Worm (Caenorhabditis elegans) whole organism, L1 larva: ENCODE measurements around the gene fbxl-4.

Experiments
- C16A3.4 ChIP-seq: fragments of 150-350 bp; optimal IDR thresholded peaks from 2 replicates; lab custom pipeline; 2014; ENCODE audit warnings: missing biosample characterization, missing genetic modification characterization
- aha-1 ChIP-seq: fragments of 150-350 bp; optimal IDR thresholded peaks from 2 replicates; lab custom pipeline; 2014; ENCODE audit warnings: missing biosample characterization, missing genetic modification characterization
- alr-1 ChIP-seq: fragments of 200-800 bp; sonication (Bioruptor generic); optimal IDR thresholded peaks from 2 replicates; lab custom pipeline; 2018; ENCODE audit warnings: borderline replicate concordance, mild to moderate bottlenecking, missing genetic modification characterization, missing compliant biosample characterization
- ama-1 ChIP-seq: fragments of 150-350 bp; optimal IDR thresholded peaks from 2 replicates; lab custom pipeline; 2014
- blmp-1 ChIP-seq: fragments of 150-350 bp; optimal IDR thresholded peaks from 2 replicates; lab custom pipeline; 2014; ENCODE audit warnings: missing biosample characterization, missing genetic modification characterization
- ceh-63 ChIP-seq: fragments of 200-800 bp; sonication (Bioruptor generic); optimal IDR thresholded peaks from 2 replicates; lab custom pipeline; 2018; ENCODE audit warnings: mild to moderate bottlenecking, missing genetic modification characterization, missing compliant biosample characterization
- ceh-8 ChIP-seq: fragments of 200-800 bp; sonication (Bioruptor generic); optimal IDR thresholded peaks from 2 replicates; lab custom pipeline; 2018; ENCODE audit warnings: mild to moderate bottlenecking, missing genetic modification characterization, moderate library complexity, missing compliant biosample characterization
- efl-1 ChIP-seq, 4 experiments: fragments of 150-350 bp; optimal IDR thresholded peaks in 3 of 4; peaks in 1 of 4; 1 replicate in 1 of 4; 2 replicates in 3 of 4; lab custom pipeline; 2014; ENCODE audit warnings: missing biosample characterization in 2 of 4, missing genetic modification characterization in 2 of 4, missing genetic modification reagents in 2 of 4
- egl-13 ChIP-seq: sonication (generic microtip); optimal IDR thresholded peaks from 2 replicates; lab custom pipeline; 2016; ENCODE audit warnings: missing genotype, missing genetic modification reagents, missing genetic modification characterization, missing compliant biosample characterization
- fkh-10 ChIP-seq: sonication (generic microtip); optimal IDR thresholded peaks from 2 replicates; lab custom pipeline; 2017; ENCODE audit warnings: missing biosample characterization, missing genetic modification reagents, missing genetic modification characterization
- fkh-4 ChIP-seq: sonication (generic microtip); optimal IDR thresholded peaks from 2 replicates; lab custom pipeline; 2016; ENCODE audit warnings: missing compliant biosample characterization, missing genetic modification characterization, borderline replicate concordance
- fkh-8 ChIP-seq: sonication (generic microtip); optimal IDR thresholded peaks from 2 replicates; lab custom pipeline; 2016; ENCODE audit warnings: mild to moderate bottlenecking, missing genetic modification characterization, missing compliant biosample characterization
- fos-1 ChIP-seq: fragments of 150-350 bp; optimal IDR thresholded peaks from 2 replicates; lab custom pipeline; 2014; ENCODE audit warnings: missing biosample characterization, missing genetic modification characterization
- hlh-17 ChIP-seq: fragments of 200-800 bp; sonication (Bioruptor generic); optimal IDR thresholded peaks from 2 replicates; lab custom pipeline; 2018; ENCODE audit warnings: missing genetic modification characterization, mild to moderate bottlenecking, missing compliant biosample characterization, moderate library complexity, borderline replicate concordance
- hlh-4 ChIP-seq: sonication (generic microtip); optimal IDR thresholded peaks from 2 replicates; lab custom pipeline; 2016; ENCODE audit warnings: mild to moderate bottlenecking, missing genetic modification characterization, missing compliant biosample characterization
- hpl-2 ChIP-seq: fragments of 150-350 bp; optimal IDR thresholded peaks from 2 replicates; lab custom pipeline; 2014; ENCODE audit warnings: missing biosample characterization, missing genetic modification reagents, missing genetic modification characterization
- lin-13 ChIP-seq: fragments of 150-350 bp; optimal IDR thresholded peaks from 2 replicates; lab custom pipeline; 2014; ENCODE audit warnings: missing biosample characterization, missing genetic modification reagents, missing genetic modification characterization
- lin-14 ChIP-seq: fragments of 200-800 bp; sonication (Bioruptor generic); optimal IDR thresholded peaks from 2 replicates; lab custom pipeline; 2018; ENCODE audit warnings: mild to moderate bottlenecking, missing genetic modification characterization, moderate library complexity, missing compliant biosample characterization
- lin-39 ChIP-seq: fragments of 150-350 bp; optimal IDR thresholded peaks from 2 replicates; lab custom pipeline; 2014; ENCODE audit warnings: missing biosample characterization, missing genetic modification reagents, missing genetic modification characterization
- lir-3 ChIP-seq: sonication (generic microtip); optimal IDR thresholded peaks from 2 replicates; lab custom pipeline; 2016; ENCODE audit warnings: mild to moderate bottlenecking, missing genetic modification characterization, moderate library complexity, missing compliant biosample characterization; ENCODE audit not compliant: poor library complexity
- mab-9 ChIP-seq: fragments of 200-800 bp; sonication (Bioruptor generic); IDR thresholded peaks from 2 replicates; pipeline ENCODE4 v1.3.6; 2022; ENCODE audit warnings: missing genetic modification reagents, missing genetic modification characterization, missing compliant biosample characterization
- mep-1 ChIP-seq: fragments of 150-350 bp; optimal IDR thresholded peaks from 2 replicates; lab custom pipeline; 2014; ENCODE audit warnings: missing biosample characterization, missing genetic modification characterization
- nhr-11 ChIP-seq: fragments of 150-350 bp; optimal IDR thresholded peaks from 2 replicates; lab custom pipeline; 2014; ENCODE audit warnings: missing biosample characterization, missing genetic modification characterization
- nhr-19 ChIP-seq: fragments of 200-800 bp; sonication (Bioruptor generic); conservative IDR thresholded peaks from 2 replicates; pipeline ENCODE4 v1.3.6; 2022; ENCODE audit warnings: missing genetic modification characterization, missing compliant biosample characterization
- nhr-20 ChIP-seq: sonication (generic microtip); optimal IDR thresholded peaks from 2 replicates; lab custom pipeline; 2016; ENCODE audit warnings: mild to moderate bottlenecking, missing genetic modification characterization, missing compliant biosample characterization
- nhr-71 ChIP-seq: sonication (generic microtip); optimal IDR thresholded peaks from 2 replicates; lab custom pipeline; 2016; ENCODE audit warnings: mild to moderate bottlenecking, missing genetic modification characterization, moderate library complexity, missing compliant biosample characterization
- nhr-76 ChIP-seq: sonication (generic microtip); optimal IDR thresholded peaks from 2 replicates; lab custom pipeline; 2017; ENCODE audit warnings: missing biosample characterization, missing genetic modification characterization
- pag-3 ChIP-seq: sonication (generic microtip); optimal IDR thresholded peaks from 2 replicates; lab custom pipeline; 2017; ENCODE audit warnings: missing genetic modification characterization, mild to moderate bottlenecking, missing compliant biosample characterization, antibody characterized with exemption, borderline replicate concordance; ENCODE audit not compliant: insufficient read depth
- pax-3 ChIP-seq: fragments of 200-800 bp; sonication (Bioruptor generic); optimal IDR thresholded peaks from 2 replicates; lab custom pipeline; 2018; ENCODE audit warnings: mild to moderate bottlenecking, missing genetic modification characterization, moderate library complexity, missing compliant biosample characterization
- rnt-1 ChIP-seq: sonication (generic microtip); optimal IDR thresholded peaks from 2 replicates; lab custom pipeline; 2016; ENCODE audit warnings: mild to moderate bottlenecking, missing genetic modification characterization, moderate library complexity, missing compliant biosample characterization
- skn-1 ChIP-seq: fragments of 150-350 bp; optimal IDR thresholded peaks from 2 replicates; lab custom pipeline; 2014; ENCODE audit warnings: missing biosample characterization, missing genetic modification characterization
- snu-23 ChIP-seq: sonication (generic microtip); optimal IDR thresholded peaks from 2 replicates; lab custom pipeline; 2016; ENCODE audit warnings: missing genetic modification characterization, missing compliant biosample characterization
- sox-4 ChIP-seq: sonication (generic microtip); optimal IDR thresholded peaks from 2 replicates; lab custom pipeline; 2016; ENCODE audit warnings: missing genetic modification characterization, missing compliant biosample characterization
- sup-37 ChIP-seq: fragments of 200-800 bp; sonication (Bioruptor generic); optimal IDR thresholded peaks from 2 replicates; lab custom pipeline; 2018; ENCODE audit warnings: mild to moderate bottlenecking, missing genetic modification characterization, missing compliant biosample characterization
- unc-130 ChIP-seq: fragments of 150-350 bp; optimal IDR thresholded peaks from 2 replicates; lab custom pipeline; 2017; ENCODE audit warnings: missing biosample characterization, missing genetic modification characterization, inconsistent platforms
- unc-30 ChIP-seq: sonication (generic microtip); optimal IDR thresholded peaks from 2 replicates; lab custom pipeline; 2017; ENCODE audit warnings: missing biosample characterization, missing genetic modification characterization
- unc-86 ChIP-seq: sonication (generic microtip); optimal IDR thresholded peaks from 2 replicates; lab custom pipeline; 2016; ENCODE audit warnings: missing genetic modification characterization, missing compliant biosample characterization
- vab-15 ChIP-seq: sonication (generic microtip); optimal IDR thresholded peaks from 2 replicates; lab custom pipeline; 2017; ENCODE audit warnings: missing genotype, mild to moderate bottlenecking, missing genetic modification characterization, missing compliant biosample characterization
- xbp-1 ChIP-seq: sonication (generic microtip); optimal IDR thresholded peaks from 2 replicates; lab custom pipeline; 2016; ENCODE audit warnings: missing genetic modification characterization, missing compliant biosample characterization
- zag-1 ChIP-seq: fragments of 150-350 bp; optimal IDR thresholded peaks from 2 replicates; lab custom pipeline; 2014; ENCODE audit warnings: missing biosample characterization, missing genetic modification characterization
- zip-4 ChIP-seq: fragments of 200-800 bp; sonication (Bioruptor generic); optimal IDR thresholded peaks from 2 replicates; lab custom pipeline; 2018; ENCODE audit warnings: mild to moderate bottlenecking, missing genetic modification characterization, moderate library complexity, missing compliant biosample characterization
- ztf-4 ChIP-seq: fragments of 150-350 bp; optimal IDR thresholded peaks from 2 replicates; lab custom pipeline; 2014; ENCODE audit warnings: missing biosample characterization, missing genetic modification characterization

Gene fbxl-4

DNA sequence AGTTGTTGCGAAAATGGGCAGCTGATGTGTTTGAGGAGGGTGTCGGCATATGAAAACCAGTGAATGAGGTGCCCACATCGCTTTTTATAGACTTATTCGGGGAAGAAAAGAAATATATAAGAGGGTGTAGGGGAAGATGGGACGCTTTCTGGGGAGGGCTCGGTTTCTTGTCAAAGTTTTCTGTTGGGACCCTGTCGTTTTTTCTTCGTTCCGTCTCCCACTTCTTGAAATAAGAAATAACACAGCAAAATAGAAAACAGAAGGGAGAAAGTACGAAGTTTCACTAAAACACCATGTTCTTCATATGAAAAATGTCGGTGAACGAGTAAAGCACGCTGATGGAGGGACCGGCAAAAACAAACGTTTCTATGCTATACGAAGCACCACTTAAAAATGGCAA lies 19.0 kb upstream of the fbxl-4 start, which contains the start of gene dop-3:
dop-3 (minus strand) TSS at position 101 of the 400 bp plus-strand sequence.
- TF ChIP-seq lin-39 (no peak), efl-1 (optimal IDR thresholded peaks at IDR 0.05; lab: Kevin White, UChicago) (no peak), efl-1 (GFP tag; optimal IDR thresholded peaks at IDR 0.05 in 1 of 2; lab: Kevin White, UChicago) (no peak), hlh-4 (tag; lab: Kevin White, UChicago) (no peak), hpl-2 (GFP tag; lab: Kevin White, UChicago) (no peak), ceh-63 (GFP tag; lab: Kevin White, UChicago) (no peak), mab-9 (no peak), nhr-19 (GFP tag; lab: Robert Waterston, UW) (no peak), unc-30 (no peak), lir-3 (no peak), nhr-20 (tag; lab: Kevin White, UChicago) (no peak), xbp-1 (tag; lab: Kevin White, UChicago) (no peak), unc-130 (tag; lab: Kevin White, UChicago) (no peak), fos-1 (tag; lab: Kevin White, UChicago) (no peak), snu-23 (GFP tag; lab: Kevin White, UChicago) (no peak), alr-1 (tag; lab: Kevin White, UChicago) (no peak)
- TF ChIP-seq, all 84 proteins: peak for 0

DNA sequence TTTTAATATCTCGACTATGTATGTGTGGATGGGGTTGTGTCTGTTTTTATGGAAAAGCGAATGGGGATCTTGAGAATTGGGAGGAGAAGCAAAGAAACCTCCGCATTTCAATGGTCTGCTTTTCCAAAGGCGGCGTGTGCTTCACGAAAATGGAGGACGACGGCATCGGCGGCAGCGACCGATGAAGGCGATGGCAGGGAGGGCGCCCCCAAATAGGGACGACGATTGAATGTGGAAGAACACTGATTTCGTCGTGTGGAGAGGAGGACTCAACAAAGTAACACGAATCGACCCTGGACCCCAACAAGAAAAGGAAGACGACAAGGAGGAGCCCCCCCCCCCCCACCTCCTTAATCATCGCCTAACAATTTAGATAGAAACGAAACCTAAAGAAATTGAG lies 15.6 kb upstream of the fbxl-4 start:
- TF ChIP-seq unc-86 (tag; lab: Kevin White, UChicago): no peak
- TF ChIP-seq nhr-11: no peak
- no peak for TF ChIP-seq fkh-8 (tag; lab: Kevin White, UChicago)
- no peak for TF ChIP-seq ceh-8 (GFP tag; lab: Kevin White, UChicago)
- TF ChIP-seq egl-13 (tag; lab: Kevin White, UChicago): no peak
- no peak for TF ChIP-seq lin-39
- no peak for TF ChIP-seq snu-23 (GFP tag; lab: Kevin White, UChicago)
- TF ChIP-seq C16A3.4 (tag; lab: Kevin White, UChicago): no peak
- no peak for TF ChIP-seq vab-15 (tag; lab: Kevin White, UChicago)
- TF ChIP-seq aha-1: no peak

DNA sequence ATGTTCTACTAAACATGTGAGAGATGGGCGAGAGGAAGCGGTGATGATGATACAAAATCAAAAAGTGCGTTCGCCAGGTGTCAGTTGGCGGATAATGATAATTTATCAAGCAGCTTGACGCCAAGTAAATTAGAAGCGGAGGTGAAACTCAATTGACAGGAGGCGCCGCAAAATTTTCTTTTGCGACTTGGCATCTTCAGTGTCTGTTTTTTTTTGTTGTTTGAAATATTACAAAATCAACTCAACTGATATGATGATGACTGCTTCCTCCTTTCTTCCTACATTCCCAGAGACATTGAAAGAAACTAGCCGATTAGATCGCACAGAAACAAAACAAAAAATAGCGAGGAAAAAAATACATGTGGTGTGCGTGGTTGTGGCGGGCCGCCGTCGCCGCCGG lies 12.6 kb upstream of the fbxl-4 start:
- no peak for TF ChIP-seq fos-1 (tag; lab: Kevin White, UChicago)
- no peak for TF ChIP-seq fkh-10 (GFP tag; lab: Kevin White, UChicago)
- peak; percentile 43 for TF ChIP-seq lin-14 (GFP tag; lab: Kevin White, UChicago)
- peak; percentile 29 for TF ChIP-seq rnt-1 (tag; lab: Kevin White, UChicago)
- TF ChIP-seq pag-3 (tag; lab: Kevin White, UChicago): peak; percentile 45
- TF ChIP-seq mab-9: no peak
- TF ChIP-seq zag-1 (tag; lab: Kevin White, UChicago): no peak
- peak; percentile 3 for TF ChIP-seq nhr-71 (tag; lab: Kevin White, UChicago)
- TF ChIP-seq, all 84 proteins: peak for 4

DNA sequence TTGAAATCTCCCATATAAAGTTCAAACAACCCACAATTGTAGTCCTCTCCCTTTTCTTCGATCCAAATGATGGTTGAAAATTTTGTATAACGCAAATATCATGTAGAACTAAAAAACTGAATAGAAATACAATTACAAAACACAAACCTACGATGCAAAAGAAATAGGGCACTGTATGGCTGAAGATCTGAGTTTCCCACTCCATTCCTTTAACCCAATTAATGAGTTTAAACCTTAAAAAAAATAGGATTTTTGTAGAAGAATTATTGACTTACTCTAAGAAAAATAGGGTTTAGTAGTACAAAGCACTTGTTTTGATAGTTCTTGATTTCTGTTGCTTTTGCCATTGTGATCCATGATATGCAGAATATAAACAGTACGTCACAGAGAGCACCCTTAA lies 5.2 kb upstream of the fbxl-4 start:
- TF ChIP-seq sox-4 (tag; lab: Kevin White, UChicago) (no peak), nhr-11 (no peak), nhr-76 (no peak), zag-1 (tag; lab: Kevin White, UChicago) (no peak), fkh-4 (tag; lab: Kevin White, UChicago) (no peak), mep-1 (tag; lab: Kevin White, UChicago) (no peak), unc-130 (tag; lab: Kevin White, UChicago) (no peak), ama-1 (lab: Kevin White, UChicago) (no peak), lin-13 (no peak), blmp-1 (no peak), hlh-4 (tag; lab: Kevin White, UChicago) (no peak), ztf-4 (no peak), sup-37 (GFP tag; lab: Kevin White, UChicago) (no peak), skn-1 (tag; lab: Kevin White, UChicago) (no peak), pag-3 (tag; lab: Kevin White, UChicago) (no peak), ceh-8 (GFP tag; lab: Kevin White, UChicago) (no peak), zip-4 (GFP tag; lab: Kevin White, UChicago) (no peak), pax-3 (no peak), hlh-17 (no peak)
